Worm (Caenorhabditis elegans) whole organism, L4 larva: ENCODE measurements around the gene ZK938.12.
"Not testable (repeated sequence)": the region's sequence is repeated elsewhere in the genome, so short reads cannot be mapped to it uniquely, and the experiment has no call there.

ENCODE experiments used
- F49E8.2 ChIP-seq: sonication (generic microtip); optimal IDR thresholded peaks from 2 replicates; lab custom pipeline; 2016; ENCODE audit warnings: missing compliant biosample characterization, mild to moderate bottlenecking, missing genetic modification characterization, borderline replicate concordance
- R02D3.7 ChIP-seq: fragments of 150-350 bp; sonication (generic microtip); optimal IDR thresholded peaks from 3 replicates; lab custom pipeline; 2014; ENCODE audit warnings: missing biosample characterization, missing genetic modification characterization
- T26A8.4 ChIP-seq: fragments of 200-800 bp; sonication (Bioruptor generic); IDR thresholded peaks from 2 replicates; pipeline ENCODE4 v1.3.6; 2022; ENCODE audit warnings: missing genetic modification characterization, missing compliant biosample characterization
- Y105C5A.15 ChIP-seq: fragments of 200-800 bp; sonication (Bioruptor generic); IDR thresholded peaks from 2 replicates; pipeline ENCODE4 v1.3.6; 2022; ENCODE audit warnings: missing genetic modification characterization, missing compliant biosample characterization
- Y75B8A.6 ChIP-seq: fragments of 200-800 bp; sonication (Bioruptor generic); IDR thresholded peaks from 2 replicates; pipeline ENCODE4 v1.3.6; 2022; ENCODE audit warnings: missing genetic modification reagents, missing genetic modification characterization, missing compliant biosample characterization
- aha-1 ChIP-seq: fragments of 150-350 bp; peaks from one replicate; lab custom pipeline; 2014; ENCODE audit warnings: missing biosample characterization, missing genetic modification characterization
- aly-2 ChIP-seq: sonication (generic microtip); optimal IDR thresholded peaks from 2 replicates; lab custom pipeline; 2018; ENCODE audit warnings: missing biosample characterization, missing genetic modification characterization
- ceh-20 ChIP-seq: fragments of 200-800 bp; sonication (Bioruptor generic); IDR thresholded peaks from 2 replicates; pipeline ENCODE4 v1.3.6; 2022; ENCODE audit warnings: missing genetic modification reagents, missing genetic modification characterization, missing compliant biosample characterization
- ceh-28 ChIP-seq: fragments of 150-350 bp; optimal IDR thresholded peaks from 2 replicates; lab custom pipeline; 2014; ENCODE audit warnings: missing biosample characterization, missing genetic modification reagents, missing genetic modification characterization
- ceh-44 ChIP-seq: fragments of 200-800 bp; sonication (Bioruptor generic); IDR thresholded peaks from 2 replicates; pipeline ENCODE4 v1.3.6; 2022; ENCODE audit warnings: missing genetic modification reagents, missing genetic modification characterization, missing compliant biosample characterization
- ceh-62 ChIP-seq: sonication (generic microtip); optimal IDR thresholded peaks from 2 replicates; lab custom pipeline; 2017; ENCODE audit warnings: missing biosample characterization, missing genetic modification characterization
- ces-1 ChIP-seq: fragments of 150-350 bp; sonication (generic microtip); optimal IDR thresholded peaks from 4 replicates; lab custom pipeline; 2014; ENCODE audit warnings: missing biosample characterization, missing genetic modification reagents, missing genetic modification characterization
- cey-2 ChIP-seq: sonication (generic microtip); optimal IDR thresholded peaks from 3 replicates; lab custom pipeline; 2017; ENCODE audit warnings: missing genetic modification characterization, mild to moderate bottlenecking, missing compliant biosample characterization, antibody characterized with exemption, borderline replicate concordance; ENCODE audit not compliant: insufficient read depth
- ctbp-1 ChIP-seq: fragments of 200-800 bp; sonication (Bioruptor generic); IDR thresholded peaks from 2 replicates; pipeline ENCODE4 v1.3.6; 2022; ENCODE audit warnings: missing genetic modification reagents, missing genetic modification characterization, missing compliant biosample characterization
- daf-19 ChIP-seq: fragments of 200-800 bp; sonication (Bioruptor generic); conservative IDR thresholded peaks from 2 replicates; pipeline ENCODE4 v1.3.6; 2022; ENCODE audit warnings: missing genetic modification characterization, missing compliant biosample characterization
- daf-8 ChIP-seq: fragments of 200-800 bp; sonication (Bioruptor generic); IDR thresholded peaks from 2 replicates; pipeline ENCODE4 v1.3.6; 2022; ENCODE audit warnings: missing genetic modification characterization, missing compliant biosample characterization
- dmd-6 ChIP-seq: fragments of 200-800 bp; sonication (Bioruptor generic); IDR thresholded peaks from 2 replicates; pipeline ENCODE4 v1.3.6; 2022; ENCODE audit warnings: missing genetic modification reagents, missing genetic modification characterization, missing compliant biosample characterization
- dmd-9 ChIP-seq: fragments of 200-800 bp; sonication (Bioruptor generic); IDR thresholded peaks from 2 replicates; pipeline ENCODE4 v1.3.6; 2022; ENCODE audit warnings: missing genetic modification reagents, missing genetic modification characterization, missing compliant biosample characterization
- dve-1 ChIP-seq: sonication (generic microtip); optimal IDR thresholded peaks from 2 replicates; lab custom pipeline; 2017; ENCODE audit warnings: antibody characterized with exemption, mild to moderate bottlenecking, missing genetic modification characterization, missing compliant biosample characterization; ENCODE audit not compliant: insufficient read depth
- egl-27 ChIP-seq: sonication (generic microtip); optimal IDR thresholded peaks from 3 replicates; lab custom pipeline; 2017; ENCODE audit warnings: missing biosample characterization, missing genetic modification reagents, missing genetic modification characterization
- egl-43 ChIP-seq: fragments of 200-800 bp; sonication (Bioruptor generic); IDR thresholded peaks from 2 replicates; pipeline ENCODE4 v1.3.6; 2022; ENCODE audit warnings: missing genetic modification reagents, missing genetic modification characterization, missing compliant biosample characterization
- fkh-10 ChIP-seq: fragments of 150-350 bp; optimal IDR thresholded peaks from 2 replicates; lab custom pipeline; 2014; ENCODE audit warnings: missing biosample characterization, missing genetic modification reagents, missing genetic modification characterization
- gei-8 ChIP-seq: fragments of 200-800 bp; sonication (Bioruptor generic); optimal IDR thresholded peaks from 2 replicates; lab custom pipeline; 2018; ENCODE audit warnings: mild to moderate bottlenecking, missing genetic modification characterization, missing compliant biosample characterization
- hmg-1.1 ChIP-seq: fragments of 200-800 bp; sonication (Bioruptor generic); IDR thresholded peaks from 2 replicates; pipeline ENCODE4 v1.3.6; 2022; ENCODE audit warnings: missing genetic modification reagents, missing genetic modification characterization, missing compliant biosample characterization
- lim-7 ChIP-seq: fragments of 200-800 bp; sonication (Bioruptor generic); IDR thresholded peaks from 2 replicates; pipeline ENCODE4 v1.3.6; 2022; ENCODE audit warnings: missing genetic modification characterization, missing compliant biosample characterization
- lin-29 ChIP-seq: fragments of 200-800 bp; sonication (Bioruptor generic); IDR thresholded peaks from 2 replicates; pipeline ENCODE4 v1.3.6; 2022; ENCODE audit warnings: missing genetic modification reagents, missing genetic modification characterization, missing compliant biosample characterization
- madf-9 ChIP-seq: fragments of 200-800 bp; sonication (Bioruptor generic); conservative IDR thresholded peaks from 2 replicates; pipeline ENCODE4 v1.3.6; 2022; ENCODE audit warnings: missing genetic modification reagents, missing genetic modification characterization, missing compliant biosample characterization
- mes-2 ChIP-seq: sonication (generic microtip); optimal IDR thresholded peaks from 2 replicates; lab custom pipeline; 2016; ENCODE audit warnings: missing genotype, mild to moderate bottlenecking, missing genetic modification characterization, missing compliant biosample characterization; ENCODE audit not compliant: poor library complexity, severe bottlenecking
- mxl-3 ChIP-seq: fragments of 200-800 bp; sonication (Bioruptor generic); optimal IDR thresholded peaks from 2 replicates; lab custom pipeline; 2018; ENCODE audit warnings: mild to moderate bottlenecking, missing genetic modification characterization, missing compliant biosample characterization
- nhr-102 ChIP-seq: sonication (generic microtip); optimal IDR thresholded peaks from 2 replicates; lab custom pipeline; 2016; ENCODE audit warnings: mild to moderate bottlenecking, missing genetic modification characterization, moderate library complexity, missing compliant biosample characterization
- nhr-11 ChIP-seq: fragments of 150-350 bp; optimal IDR thresholded peaks from 2 replicates; lab custom pipeline; 2014; ENCODE audit warnings: missing biosample characterization, missing genetic modification characterization
- nhr-42 ChIP-seq: fragments of 200-800 bp; sonication (Bioruptor generic); IDR thresholded peaks from 2 replicates; pipeline ENCODE4 v1.3.6; 2022; ENCODE audit warnings: missing genetic modification characterization, missing compliant biosample characterization
- pha-4 ChIP-seq, 2 experiments: fragments of 150-350 bp in 1 of 2; fragments of 200-800 bp in 1 of 2; sonication (Bioruptor generic) in 1 of 2; IDR thresholded peaks in 1 of 2; optimal IDR thresholded peaks in 1 of 2; 2 replicates each; pipeline versions ENCODE4 v1.3.6 to Lab custom; 2014 to 2022; ENCODE audit warnings: missing genetic modification characterization in 2 of 2, missing genetic modification reagents in 2 of 2, missing biosample characterization in 1 of 2, missing compliant biosample characterization in 1 of 2
- rbr-2 ChIP-seq: sonication (generic microtip); optimal IDR thresholded peaks from 2 replicates; lab custom pipeline; 2016; ENCODE audit warnings: missing genotype, missing genetic modification characterization, missing compliant biosample characterization
- spr-3 ChIP-seq: fragments of 200-800 bp; sonication (Bioruptor generic); optimal IDR thresholded peaks from 2 replicates; lab custom pipeline; 2018; ENCODE audit warnings: mild to moderate bottlenecking, missing genetic modification characterization, missing compliant biosample characterization
- tra-1 ChIP-seq: fragments of 200-800 bp; sonication (Bioruptor generic); IDR thresholded peaks from 2 replicates; pipeline ENCODE4 v1.3.6; 2022; ENCODE audit warnings: missing genetic modification reagents, missing genetic modification characterization, missing compliant biosample characterization
- unc-62 ChIP-seq, 3 experiments: fragments of 150-350 bp in 1 of 3; sonication (generic microtip); optimal IDR thresholded peaks in 2 of 3; peaks in 1 of 3; 1 replicate in 1 of 3; 2 replicates in 2 of 3; lab custom pipeline; 2014 to 2017; ENCODE audit warnings: missing biosample characterization in 3 of 3, missing genetic modification characterization in 3 of 3, missing genetic modification reagents in 3 of 3, missing genotype in 1 of 3
- zag-1 ChIP-seq: fragments of 150-350 bp; optimal IDR thresholded peaks from 2 replicates; lab custom pipeline; 2014; ENCODE audit warnings: missing biosample characterization, missing genetic modification characterization
- zip-2 ChIP-seq: fragments of 150-350 bp; optimal IDR thresholded peaks from 2 replicates; lab custom pipeline; 2014; ENCODE audit warnings: missing biosample characterization, missing genetic modification characterization

The ZK938.12 gene

ce11 chrII:9861394-9861793 is 30.3 kb downstream of the ZK938.12 start, which contains the start of gene chil-3:
Gene chil-3 (minus strand): TSS chrII:9861494.
- no peak for TF ChIP-seq cey-2
- no peak for TF ChIP-seq lim-7 (GFP tag; lab: Robert Waterston, UW)
- no peak for TF ChIP-seq fkh-10
- no peak for TF ChIP-seq dmd-9 (GFP tag; lab: Robert Waterston, UW)
- TF ChIP-seq aly-2 (tag; lab: Kevin White, UChicago), result no peak
- no peak for TF ChIP-seq ceh-28
- no peak for TF ChIP-seq lin-29 (GFP tag; lab: Robert Waterston, UW)
- TF ChIP-seq nhr-11 (tag; lab: Kevin White, UChicago), result no peak
- TF ChIP-seq nhr-42 (GFP tag; lab: Robert Waterston, UW), result no peak
- TF ChIP-seq R02D3.7 (tag; lab: Kevin White, UChicago), result no peak

DNA sequence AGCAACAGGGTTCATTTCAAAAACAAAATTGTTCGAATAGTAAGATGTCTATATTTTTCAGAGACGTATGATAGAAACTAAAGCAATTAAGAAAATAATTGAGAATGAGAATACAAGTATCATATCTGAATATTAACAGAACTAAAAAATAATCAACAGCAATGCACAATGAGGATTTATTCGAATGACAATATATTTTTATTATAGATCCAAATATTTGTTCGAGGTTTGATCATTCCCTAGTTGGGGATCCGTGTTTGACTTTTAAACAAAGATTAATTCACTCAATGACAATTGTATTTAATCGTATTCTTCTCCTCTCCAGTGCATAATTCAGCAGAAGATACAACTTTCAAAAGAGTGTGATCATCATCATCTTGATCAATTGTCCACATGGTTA is 31.0 kb downstream of the ZK938.12 start, which contains the start of gene C08H9.18:
Gene C08H9.18 (minus strand): TSS at position 101 of the 400 bp plus-strand sequence.
- no peak for TF ChIP-seq ctbp-1
- TF ChIP-seq F49E8.2 (tag; lab: Kevin White, UChicago), result no peak
- TF ChIP-seq tra-1 (GFP tag; lab: Robert Waterston, UW), result no peak
- TF ChIP-seq dve-1 (tag; lab: Kevin White, UChicago), result no peak
- TF ChIP-seq ceh-62 (tag; lab: Kevin White, UChicago), result no peak
- TF ChIP-seq nhr-42 (GFP tag; lab: Robert Waterston, UW), result no peak
- no peak for TF ChIP-seq gei-8 (GFP tag; lab: Kevin White, UChicago)
- no peak for TF ChIP-seq hmg-1.1
- TF ChIP-seq zip-2 (tag; lab: Kevin White, UChicago), result no peak
- no peak for TF ChIP-seq zag-1
- TF ChIP-seq madf-9 (GFP tag; lab: Robert Waterston, UW), result no peak
- TF ChIP-seq, all 104 proteins: peak for 0

DNA sequence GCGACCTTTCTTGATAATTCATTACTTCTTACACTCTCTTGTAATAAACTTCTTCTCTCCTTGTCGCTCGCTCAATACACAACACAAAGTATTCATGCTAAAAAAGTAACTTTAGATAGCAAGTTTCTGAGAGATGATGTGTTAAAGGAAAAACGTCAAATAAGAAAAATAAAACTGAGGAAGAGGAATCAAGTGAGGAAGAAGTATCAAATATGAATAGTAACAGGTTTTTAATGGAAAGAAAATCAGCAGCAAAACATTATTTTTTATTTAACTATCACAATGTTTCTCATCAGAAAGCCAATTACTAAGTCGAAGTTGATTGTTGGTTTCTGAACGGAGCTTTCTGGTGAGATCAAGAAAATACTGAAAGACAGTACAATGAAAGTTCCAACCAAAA is 35.2 kb downstream of the ZK938.12 start, which contains the start of gene chil-1:
Gene chil-1 (minus strand): TSS at position 101 of the 400 bp plus-strand sequence.
- not testable (repeated sequence) for TF ChIP-seq daf-8 (GFP tag; lab: Robert Waterston, UW); tra-1 (GFP tag; lab: Robert Waterston, UW); pha-4 (GFP tag; IDR thresholded peaks at IDR 0.05; lab: Robert Waterston, UW); pha-4 (tag; optimal IDR thresholded peaks at IDR 0.05; lab: Kevin White, UChicago)

DNA sequence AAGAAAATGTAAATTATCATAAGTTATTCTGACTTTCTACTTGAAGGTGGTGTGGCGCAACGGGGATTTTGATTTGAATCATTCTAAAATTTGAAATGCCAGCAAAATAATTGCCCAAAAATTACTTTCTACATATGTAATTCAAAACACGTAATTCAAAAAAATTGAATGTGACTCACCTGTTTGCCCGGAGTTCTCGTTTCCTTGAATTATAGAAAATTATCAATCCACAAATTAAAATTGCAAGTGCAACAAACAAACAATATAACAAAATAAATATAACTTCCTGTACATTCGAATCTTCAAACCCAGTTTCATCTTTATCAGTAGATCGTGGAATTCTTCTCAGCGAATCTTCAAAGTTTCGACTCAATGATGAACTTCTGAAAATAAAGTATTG is 37.1 kb downstream of the ZK938.12 start:
- TF ChIP-seq mes-2 (tag; lab: Kevin White, UChicago) (no peak), aha-1 (peak; percentile 63), Y105C5A.15 (GFP tag; lab: Robert Waterston, UW) (no peak), lim-7 (GFP tag; lab: Robert Waterston, UW) (no peak), unc-62 (GFP tag; optimal IDR thresholded peaks at IDR 0.05 in 1 of 2; lab: Kevin White, UChicago) (peak in 1 of 2 experiments; percentile 65), unc-62 (tag; optimal IDR thresholded peaks at IDR 0.05; lab: Kevin White, UChicago) (no peak), rbr-2 (tag; lab: Kevin White, UChicago) (no peak), egl-43 (GFP tag; lab: Robert Waterston, UW) (no peak), dmd-6 (no peak), nhr-102 (tag; lab: Kevin White, UChicago) (no peak)

- TF ChIP-seq Y75B8A.6 (GFP tag; lab: Robert Waterston, UW) (no peak), T26A8.4 (GFP tag; lab: Robert Waterston, UW) (no peak), spr-3 (GFP tag; lab: Kevin White, UChicago) (no peak), mxl-3 (GFP tag; lab: Kevin White, UChicago) (no peak), ceh-20 (no peak), egl-27 (tag; lab: Kevin White, UChicago) (no peak), ceh-44 (GFP tag; lab: Robert Waterston, UW) (no peak), daf-19 (no peak), ces-1 (GFP tag; lab: Kevin White, UChicago) (no peak)
These were observed 37.6 kb downstream of the ZK938.12 start, which contains the start of gene old-1 for ce11 chrII:9868698-9869097. Gene old-1 (minus strand): TSS chrII:9868747.
